Fruit fly (Drosophila melanogaster) whole organism, wandering third instar larva: ENCODE measurements around the gene ct.
A peak's percentile ranks its signal among the peaks of the same experiment; 100 is the strongest.

Source experiments
- CG32264 ChIP-seq: fragments of 200-800 bp; sonication (Bioruptor generic); optimal IDR thresholded peaks from 2 replicates; lab custom pipeline; 2016; ENCODE audit warnings: missing biosample characterization, missing genetic modification characterization
- CG9705 ChIP-seq: fragments of 200-800 bp; sonication (Bioruptor generic); optimal IDR thresholded peaks from 2 replicates; lab custom pipeline; 2018; ENCODE audit warnings: missing biosample characterization, mild to moderate bottlenecking, missing genetic modification characterization
- CrebA ChIP-seq: fragments of 200-800 bp; sonication (Bioruptor generic); optimal IDR thresholded peaks from 2 replicates; lab custom pipeline; 2016; ENCODE audit warnings: missing biosample characterization, mild to moderate bottlenecking, missing genetic modification characterization, borderline replicate concordance
- Dfd ChIP-seq: fragments of >200 bp; optimal IDR thresholded peaks from 2 replicates; lab custom pipeline; 2017; ENCODE audit warnings: missing biosample characterization, missing genetic modification characterization
- Dif ChIP-seq: fragments of 200-275, 200-300 bp; sonication (Bioruptor generic); optimal IDR thresholded peaks from 2 replicates; lab custom pipeline; 2018; ENCODE audit warnings: missing biosample characterization, missing genetic modification characterization; ENCODE audit not compliant: partially characterized antibody
- GATAd ChIP-seq: sonication (Bioruptor generic); optimal IDR thresholded peaks from 2 replicates; lab custom pipeline; 2016; ENCODE audit warnings: missing biosample characterization, missing genetic modification characterization
- HLH106 ChIP-seq: fragments of 200-800 bp; optimal IDR thresholded peaks from 3 replicates; lab custom pipeline; 2019; ENCODE audit warnings: missing biosample characterization, mild to moderate bottlenecking, missing genetic modification characterization, moderate library complexity
- Hnf4 ChIP-seq: fragments of 200-800 bp; sonication (Bioruptor generic); optimal IDR thresholded peaks from 2 replicates; lab custom pipeline; 2016; ENCODE audit warnings: missing biosample characterization, mild to moderate bottlenecking, missing genetic modification characterization
- Hr83 ChIP-seq: fragments of 200-300 bp; sonication (Bioruptor generic); optimal IDR thresholded peaks from 2 replicates; lab custom pipeline; 2016; ENCODE audit warnings: missing biosample characterization, mild to moderate bottlenecking, missing genetic modification characterization, moderate library complexity; ENCODE audit not compliant: poor library complexity, severe bottlenecking
- Jra ChIP-seq: sonication (Bioruptor generic); optimal IDR thresholded peaks from 2 replicates; lab custom pipeline; 2016; ENCODE audit warnings: missing biosample characterization, missing genetic modification characterization
- Mio ChIP-seq: sonication (Bioruptor generic); optimal IDR thresholded peaks from 2 replicates; lab custom pipeline; 2016; ENCODE audit warnings: missing biosample characterization, missing genetic modification characterization
- Myc ChIP-seq: fragments of >200 bp; optimal IDR thresholded peaks from 2 replicates; lab custom pipeline; 2017
- Rel ChIP-seq, 2 experiments: fragments of 200-800 bp; sonication (Bioruptor generic) in 1 of 2; optimal IDR thresholded peaks; 2 replicates in 1 of 2; 3 replicates in 1 of 2; lab custom pipeline; 2016 to 2019; ENCODE audit warnings: mild to moderate bottlenecking in 2 of 2, missing biosample characterization in 2 of 2, missing genetic modification characterization in 2 of 2, moderate library complexity in 1 of 2
- Sp1 ChIP-seq: fragments of 200-800 bp; sonication (Bioruptor generic); optimal IDR thresholded peaks from 3 replicates; lab custom pipeline; 2019; ENCODE audit warnings: missing biosample characterization, mild to moderate bottlenecking, missing genetic modification characterization, moderate library complexity
- br ChIP-seq: fragments of 200-800 bp; sonication (Bioruptor generic); optimal IDR thresholded peaks from 2 replicates; lab custom pipeline; 2016; ENCODE audit warnings: missing biosample characterization, missing genetic modification characterization
- brk ChIP-seq: fragments of 200-800 bp; sonication (Bioruptor generic); optimal IDR thresholded peaks from 2 replicates; lab custom pipeline; 2016; ENCODE audit warnings: missing biosample characterization, mild to moderate bottlenecking, missing genetic modification characterization
- dl ChIP-seq, 2 experiments: fragments of 175-275, 200-275 bp in 1 of 2; fragments of 200-275 bp in 1 of 2; sonication (Bioruptor generic); optimal IDR thresholded peaks; lab custom pipeline; 2018; ENCODE audit warnings: mild to moderate bottlenecking in 2 of 2, missing biosample characterization in 2 of 2, missing genetic modification characterization in 2 of 2, moderate library complexity in 2 of 2; ENCODE audit not compliant: partially characterized antibody in 2 of 2, insufficient read depth in 1 of 2
- dsf ChIP-seq: sonication (Bioruptor generic); optimal IDR thresholded peaks from 2 replicates; lab custom pipeline; 2016; ENCODE audit warnings: missing biosample characterization, missing genetic modification characterization, borderline replicate concordance
- ey ChIP-seq: fragments of 200-800 bp; sonication (Bioruptor generic); optimal IDR thresholded peaks from 2 replicates; lab custom pipeline; 2016; ENCODE audit warnings: missing biosample characterization, missing genetic modification characterization
- foxo ChIP-seq, 2 experiments: fragments of 200-800 bp; sonication (Bioruptor generic); optimal IDR thresholded peaks; 2 replicates in 1 of 2; 3 replicates in 1 of 2; lab custom pipeline; 2016 to 2017; ENCODE audit warnings: missing biosample characterization in 2 of 2, missing genetic modification characterization in 2 of 2
- fru ChIP-seq: fragments of 200-800 bp; sonication (Bioruptor generic); optimal IDR thresholded peaks from 3 replicates; lab custom pipeline; 2016; ENCODE audit warnings: missing biosample characterization, mild to moderate bottlenecking, missing genetic modification characterization
- h ChIP-seq: fragments of 200-800 bp; sonication (Bioruptor generic); optimal IDR thresholded peaks from 3 replicates; lab custom pipeline; 2016; ENCODE audit warnings: missing biosample characterization, mild to moderate bottlenecking, missing genetic modification characterization
- jim ChIP-seq: fragments of 175-275, 200-325 bp; sonication (Bioruptor generic); optimal IDR thresholded peaks from 2 replicates; lab custom pipeline; 2016; ENCODE audit warnings: missing biosample characterization, mild to moderate bottlenecking, missing genetic modification characterization
- lola ChIP-seq: fragments of >200 bp; optimal IDR thresholded peaks from 2 replicates; lab custom pipeline; 2017; ENCODE audit warnings: missing biosample characterization, missing genetic modification characterization
- psq ChIP-seq: fragments of 200-800 bp; sonication (Bioruptor generic); optimal IDR thresholded peaks from 3 replicates; lab custom pipeline; 2017; ENCODE audit warnings: missing biosample characterization, mild to moderate bottlenecking, missing genetic modification characterization, moderate library complexity
- sage ChIP-seq: fragments of 200-800 bp; sonication (Bioruptor generic); optimal IDR thresholded peaks from 2 replicates; lab custom pipeline; 2016; ENCODE audit warnings: missing biosample characterization, mild to moderate bottlenecking, missing genetic modification characterization
- sv ChIP-seq: fragments of 200-800 bp; sonication (Bioruptor generic); optimal IDR thresholded peaks from 3 replicates; lab custom pipeline; 2016; ENCODE audit warnings: missing biosample characterization, missing genetic modification characterization
- usp ChIP-seq: fragments of >200 bp; optimal IDR thresholded peaks from 2 replicates; lab custom pipeline; 2017; ENCODE audit warnings: missing biosample characterization, missing genetic modification characterization
- woc ChIP-seq: sonication (Bioruptor generic); optimal IDR thresholded peaks from 2 replicates; lab custom pipeline; 2016; ENCODE audit warnings: missing biosample characterization, mild to moderate bottlenecking, missing genetic modification characterization

Gene ct

dm6 chrX:7586031-7586430 is 22.2 kb upstream of the ct start, which contains the start of gene CG12689:
Gene CG12689, minus strand, starts transcription at chrX:7586131.
- no peak for TF ChIP-seq jim (GFP tag; lab: Kevin White, UChicago)
- no peak for TF ChIP-seq ey
- no peak for TF ChIP-seq br (GFP tag; lab: Kevin White, UChicago)

dm6 chrX:7593051-7593450 is 15.2 kb upstream of the ct start:
- TF ChIP-seq Sp1 (GFP tag; lab: Kevin White, UChicago): no peak
- no peak for TF ChIP-seq Hr83 (GFP tag; lab: Kevin White, UChicago)
- TF ChIP-seq dsf (GFP tag; lab: Kevin White, UChicago): no peak
- TF ChIP-seq CrebA (GFP tag; lab: Kevin White, UChicago): no peak

DNA sequence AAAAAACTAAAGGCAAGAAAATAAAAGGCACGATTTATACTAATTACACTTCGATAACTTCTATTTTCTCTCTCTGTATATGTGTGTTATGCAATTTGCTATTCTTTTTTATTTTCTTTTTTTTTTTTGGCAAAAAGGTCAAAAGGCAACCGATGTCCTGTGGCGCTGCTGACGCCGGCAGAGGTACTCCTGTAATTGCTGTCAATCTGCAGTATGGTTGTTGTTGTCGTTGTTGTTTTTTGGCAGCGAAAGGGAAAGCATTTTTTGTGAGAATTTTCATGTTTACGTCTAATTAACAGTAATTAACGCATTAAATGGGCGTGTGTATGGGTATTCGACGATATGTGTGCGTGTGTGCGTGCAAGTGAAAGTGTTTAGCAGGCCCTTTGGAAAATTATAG is 4.6 kb upstream of the ct start:
- TF ChIP-seq h (GFP tag; lab: Kevin White, UChicago) (no peak), sage (no peak), brk (GFP tag; lab: Kevin White, UChicago) (no peak), dsf (GFP tag; lab: Kevin White, UChicago) (no peak), woc (GFP tag; lab: Kevin White, UChicago) (no peak)

DNA sequence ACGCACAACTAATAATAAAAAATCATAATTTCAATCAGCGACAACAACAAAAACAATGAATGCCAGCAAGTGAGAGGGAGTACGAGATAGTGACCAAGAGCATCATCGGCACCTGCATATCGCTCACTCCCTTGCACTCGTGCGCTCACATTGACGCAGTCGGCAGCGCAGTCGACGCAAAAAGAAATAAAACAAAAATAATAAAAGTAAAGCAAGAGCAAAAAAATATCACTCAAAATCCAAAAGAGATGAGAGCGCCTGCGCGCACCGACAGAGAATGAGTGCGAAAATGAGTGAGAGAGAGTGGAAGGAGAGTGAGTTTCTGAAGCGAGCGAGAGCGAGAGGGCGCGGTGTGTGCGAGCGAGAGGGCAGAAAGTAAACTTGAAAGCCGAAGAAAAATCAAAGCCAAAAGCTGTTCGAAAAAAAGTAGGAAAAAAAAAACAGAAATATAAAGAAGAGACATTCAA is 3.7 kb upstream of the ct start:
- TF ChIP-seq Jra: no peak
- peak in 1 of 2 experiments; percentile 58 for TF ChIP-seq foxo (GFP tag; optimal IDR thresholded peaks at IDR 0.05; lab: Kevin White, UChicago)
- peak; percentile 88 for TF ChIP-seq Sp1 (GFP tag; lab: Kevin White, UChicago)
- peak; percentile 86 for TF ChIP-seq CrebA (GFP tag; lab: Kevin White, UChicago)
- peak in 1 of 2 experiments; percentile 2 for TF ChIP-seq dl (GFP tag; optimal IDR thresholded peaks at IDR 0.05; lab: Kevin White, UChicago; ENCODE audit: insufficient read depth in 1 of 2, partially characterized antibody in 2 of 2)
- peak; percentile 41 for TF ChIP-seq Hnf4 (GFP tag; lab: Kevin White, UChicago)
- TF ChIP-seq br (GFP tag; lab: Kevin White, UChicago): peak; percentile 13
- peak; percentile 72 for TF ChIP-seq Rel (GFP tag; optimal IDR thresholded peaks at IDR 0.05; lab: Kevin White, UChicago)
- peak; percentile 53 for TF ChIP-seq Rel (tag; optimal IDR thresholded peaks at IDR 0.05; lab: Kevin White, UChicago)
- no peak for TF ChIP-seq jim (GFP tag; lab: Kevin White, UChicago)
- TF ChIP-seq Dif (GFP tag; lab: Kevin White, UChicago): peak; percentile 27
- peak; percentile 42 for TF ChIP-seq sage
- peak; percentile 0 for TF ChIP-seq fru
- no peak for TF ChIP-seq sv
- peak; percentile 10 for TF ChIP-seq HLH106 (tag; lab: Kevin White, UChicago)

- peak; percentile 8 for TF ChIP-seq jim (GFP tag; lab: Kevin White, UChicago)
- no peak for TF ChIP-seq Mio (GFP tag; lab: Kevin White, UChicago)
- TF ChIP-seq CrebA (GFP tag; lab: Kevin White, UChicago): peak; percentile 25
- peak; percentile 59 for TF ChIP-seq Sp1 (GFP tag; lab: Kevin White, UChicago)
- TF ChIP-seq, all 38 proteins: peak for 3
Measured at dm6 chrX:7605669-7606068, 2.6 kb upstream of the ct start.

dm6 chrX:7606362-7606761 is 1.9 kb upstream of the ct start:
- TF ChIP-seq woc (GFP tag; lab: Kevin White, UChicago) (no peak), lola (GFP tag; lab: Kevin White, UChicago) (no peak), Dfd (GFP tag; lab: Kevin White, UChicago) (no peak), Hnf4 (GFP tag; lab: Kevin White, UChicago) (no peak), Myc (no peak), sv (no peak), CrebA (GFP tag; lab: Kevin White, UChicago) (no peak), usp (GFP tag; lab: Kevin White, UChicago) (no peak), psq (no peak), dl (GFP tag; optimal IDR thresholded peaks at IDR 0.05; lab: Kevin White, UChicago; ENCODE audit: insufficient read depth in 1 of 2, partially characterized antibody in 2 of 2) (no peak), CG9705 (no peak), br (GFP tag; lab: Kevin White, UChicago) (no peak), Sp1 (GFP tag; lab: Kevin White, UChicago) (no peak), Rel (GFP tag; optimal IDR thresholded peaks at IDR 0.05; lab: Kevin White, UChicago) (no peak), Rel (tag; optimal IDR thresholded peaks at IDR 0.05; lab: Kevin White, UChicago) (no peak), CG32264 (GFP tag; lab: Kevin White, UChicago) (no peak), jim (GFP tag; lab: Kevin White, UChicago) (no peak), GATAd (GFP tag; lab: Kevin White, UChicago) (no peak), foxo (GFP tag; optimal IDR thresholded peaks at IDR 0.05; lab: Kevin White, UChicago) (no peak), Jra (no peak), fru (no peak)
